Worm (Caenorhabditis elegans) whole organism, late embryonic: Measurements from ENCODE around the gene gur-4.

Experiments used
- ceh-6 ChIP-seq: fragments of 200-800 bp; sonication (Bioruptor generic); optimal IDR thresholded peaks from 2 replicates; lab custom pipeline; 2018; ENCODE audit warnings: mild to moderate bottlenecking, missing genetic modification characterization, missing compliant biosample characterization
- nhr-11 ChIP-seq: fragments of 150-350 bp; optimal IDR thresholded peaks from 2 replicates; lab custom pipeline; 2014; ENCODE audit warnings: missing biosample characterization, missing genetic modification characterization
- ref-2 ChIP-seq: sonication (generic microtip); optimal IDR thresholded peaks from 2 replicates; lab custom pipeline; 2016; ENCODE audit warnings: missing genetic modification characterization, missing compliant biosample characterization

- TF ChIP-seq ceh-6 (GFP tag; lab: Kevin White, UChicago) (no peak), ref-2 (tag; lab: Kevin White, UChicago) (no peak), nhr-11 (tag; lab: Kevin White, UChicago) (no peak)
These were observed 8.3 kb downstream of the gur-4 start for ce11 chrII:14112842-14113241.
